Worm (Caenorhabditis elegans) whole organism, late embryonic: ENCODE results near the gene srt-43.

Experiments used
- C38D4.7 ChIP-seq: fragments of 200-800 bp; sonication (Bioruptor generic); optimal IDR thresholded peaks from 2 replicates; lab custom pipeline; 2018; ENCODE audit warnings: mild to moderate bottlenecking, missing genetic modification characterization, moderate library complexity, missing compliant biosample characterization
- F13H6.1 ChIP-seq: sonication (generic microtip); optimal IDR thresholded peaks from 2 replicates; lab custom pipeline; 2016; ENCODE audit warnings: missing genetic modification characterization, missing compliant biosample characterization
- K02D7.2 ChIP-seq: sonication (generic microtip); optimal IDR thresholded peaks from 2 replicates; lab custom pipeline; 2017; ENCODE audit warnings: mild to moderate bottlenecking, missing genetic modification characterization, missing compliant biosample characterization
- K09A11.1 ChIP-seq: sonication (generic microtip); optimal IDR thresholded peaks from 2 replicates; lab custom pipeline; 2017; ENCODE audit warnings: antibody characterized with exemption, mild to moderate bottlenecking, missing genetic modification characterization, missing compliant biosample characterization; ENCODE audit not compliant: insufficient read depth
- Y22D7AL.16 ChIP-seq: sonication (generic microtip); optimal IDR thresholded peaks from 2 replicates; lab custom pipeline; 2016; ENCODE audit warnings: missing genetic modification characterization, missing compliant biosample characterization
- ama-1 ChIP-seq: fragments of 150-350 bp; optimal IDR thresholded peaks from 2 replicates; lab custom pipeline; 2014
- ceh-14 ChIP-seq: sonication (generic microtip); optimal IDR thresholded peaks from 2 replicates; lab custom pipeline; 2016; ENCODE audit warnings: missing genotype, missing genetic modification characterization, missing compliant biosample characterization
- ceh-22 ChIP-seq: sonication (generic microtip); optimal IDR thresholded peaks from 2 replicates; lab custom pipeline; 2017; ENCODE audit warnings: missing biosample characterization, missing genetic modification characterization
- ceh-31 ChIP-seq: sonication (generic microtip); optimal IDR thresholded peaks from 2 replicates; lab custom pipeline; 2016; ENCODE audit warnings: missing genetic modification characterization, missing compliant biosample characterization
- ceh-48 ChIP-seq: sonication (generic microtip); optimal IDR thresholded peaks from 2 replicates; lab custom pipeline; 2016; ENCODE audit warnings: missing genetic modification characterization, inconsistent platforms, missing compliant biosample characterization
- ceh-6 ChIP-seq: fragments of 200-800 bp; sonication (Bioruptor generic); optimal IDR thresholded peaks from 2 replicates; lab custom pipeline; 2018; ENCODE audit warnings: mild to moderate bottlenecking, missing genetic modification characterization, missing compliant biosample characterization
- ceh-9 ChIP-seq: sonication (generic microtip); optimal IDR thresholded peaks from 2 replicates; lab custom pipeline; 2016; ENCODE audit warnings: mild to moderate bottlenecking, missing genetic modification characterization, inconsistent platforms, missing compliant biosample characterization
- che-1 ChIP-seq: sonication (generic microtip); optimal IDR thresholded peaks from 2 replicates; lab custom pipeline; 2016; ENCODE audit warnings: mild to moderate bottlenecking, missing genetic modification characterization, missing compliant biosample characterization
- elt-2 ChIP-seq: sonication (generic microtip); optimal IDR thresholded peaks from 2 replicates; lab custom pipeline; 2016; ENCODE audit warnings: missing genetic modification reagents, missing genetic modification characterization, missing compliant biosample characterization
- elt-4 ChIP-seq: sonication (generic microtip); optimal IDR thresholded peaks from 2 replicates; lab custom pipeline; 2016; ENCODE audit warnings: missing genetic modification characterization, missing compliant biosample characterization
- ets-4 ChIP-seq: sonication (generic microtip); optimal IDR thresholded peaks from 2 replicates; lab custom pipeline; 2016; ENCODE audit warnings: missing genetic modification characterization, missing compliant biosample characterization
- eyg-1 ChIP-seq: sonication (generic microtip); optimal IDR thresholded peaks from 2 replicates; lab custom pipeline; 2016; ENCODE audit warnings: missing genotype, missing genetic modification characterization, missing compliant biosample characterization
- fkh-10 ChIP-seq: fragments of 150-350 bp; optimal IDR thresholded peaks from 2 replicates; lab custom pipeline; 2014; ENCODE audit warnings: missing biosample characterization, missing genetic modification reagents, missing genetic modification characterization
- fkh-6 ChIP-seq: sonication (generic microtip); optimal IDR thresholded peaks from 2 replicates; lab custom pipeline; 2016; ENCODE audit warnings: missing genetic modification characterization, missing compliant biosample characterization
- gmeb-2 ChIP-seq: sonication (generic microtip); optimal IDR thresholded peaks from 2 replicates; lab custom pipeline; 2016; ENCODE audit warnings: missing genetic modification characterization, inconsistent platforms, missing compliant biosample characterization
- hlh-8 ChIP-seq: sonication (generic microtip); optimal IDR thresholded peaks from 2 replicates; lab custom pipeline; 2016; ENCODE audit warnings: missing genotype, missing genetic modification characterization, missing compliant biosample characterization
- lim-6 ChIP-seq: sonication (generic microtip); optimal IDR thresholded peaks from 2 replicates; lab custom pipeline; 2016; ENCODE audit warnings: missing genetic modification characterization, missing compliant biosample characterization
- mec-3 ChIP-seq: sonication (generic microtip); optimal IDR thresholded peaks from 2 replicates; lab custom pipeline; 2016; ENCODE audit warnings: borderline replicate concordance, missing genetic modification characterization, missing compliant biosample characterization
- nfya-1 ChIP-seq: sonication (generic microtip); optimal IDR thresholded peaks from 2 replicates; lab custom pipeline; 2017; ENCODE audit warnings: missing genetic modification characterization, mild to moderate bottlenecking, missing compliant biosample characterization, antibody characterized with exemption, moderate library complexity
- nhr-11 ChIP-seq: fragments of 150-350 bp; optimal IDR thresholded peaks from 2 replicates; lab custom pipeline; 2014; ENCODE audit warnings: missing biosample characterization, missing genetic modification characterization
- nhr-232 ChIP-seq: sonication (generic microtip); optimal IDR thresholded peaks from 2 replicates; lab custom pipeline; 2016; ENCODE audit warnings: missing genetic modification characterization, missing compliant biosample characterization
- pag-3 ChIP-seq: sonication (generic microtip); optimal IDR thresholded peaks from 2 replicates; lab custom pipeline; 2016; ENCODE audit warnings: missing compliant biosample characterization, missing genetic modification characterization, borderline replicate concordance
- pat-9 ChIP-seq: fragments of 200-800 bp; sonication (Bioruptor generic); optimal IDR thresholded peaks from 2 replicates; lab custom pipeline; 2018; ENCODE audit warnings: mild to moderate bottlenecking, missing genetic modification characterization, moderate library complexity, missing compliant biosample characterization
- pax-1 ChIP-seq: fragments of 150-350 bp; optimal IDR thresholded peaks from 2 replicates; lab custom pipeline; 2014; ENCODE audit warnings: missing biosample characterization, missing genetic modification characterization
- pqm-1 ChIP-seq: sonication (generic microtip); optimal IDR thresholded peaks from 2 replicates; lab custom pipeline; 2016; ENCODE audit warnings: missing genetic modification characterization, missing compliant biosample characterization
- ref-2 ChIP-seq: sonication (generic microtip); optimal IDR thresholded peaks from 2 replicates; lab custom pipeline; 2016; ENCODE audit warnings: missing genetic modification characterization, missing compliant biosample characterization
- rnt-1 ChIP-seq: sonication (generic microtip); optimal IDR thresholded peaks from 2 replicates; lab custom pipeline; 2016; ENCODE audit warnings: missing genetic modification characterization, missing compliant biosample characterization
- sox-2 ChIP-seq: fragments of 200-800 bp; sonication (Bioruptor generic); IDR thresholded peaks from 2 replicates; pipeline ENCODE4 v1.3.6; 2022; ENCODE audit warnings: missing genetic modification reagents, missing genetic modification characterization, missing compliant biosample characterization
- sox-4 ChIP-seq: sonication (generic microtip); optimal IDR thresholded peaks from 2 replicates; lab custom pipeline; 2017; ENCODE audit warnings: mild to moderate bottlenecking, missing genetic modification characterization, inconsistent platforms, missing compliant biosample characterization
- syd-9 ChIP-seq: sonication (generic microtip); optimal IDR thresholded peaks from 2 replicates; lab custom pipeline; 2016; ENCODE audit warnings: mild to moderate bottlenecking, missing genetic modification characterization, moderate library complexity, missing compliant biosample characterization
- tbx-2 ChIP-seq: sonication (generic microtip); optimal IDR thresholded peaks from 2 replicates; lab custom pipeline; 2016; ENCODE audit warnings: missing genetic modification characterization, missing compliant biosample characterization
- tbx-7 ChIP-seq: sonication (generic microtip); optimal IDR thresholded peaks from 2 replicates; lab custom pipeline; 2016; ENCODE audit warnings: missing genotype, missing genetic modification characterization, missing compliant biosample characterization
- ttx-3 ChIP-seq: sonication (generic microtip); optimal IDR thresholded peaks from 2 replicates; lab custom pipeline; 2016; ENCODE audit warnings: missing genetic modification reagents, missing genetic modification characterization, missing compliant biosample characterization
- unc-42 ChIP-seq: sonication (generic microtip); optimal IDR thresholded peaks from 2 replicates; lab custom pipeline; 2016; ENCODE audit warnings: missing genotype, missing genetic modification characterization, missing compliant biosample characterization
- zip-5 ChIP-seq: sonication (generic microtip); optimal IDR thresholded peaks from 2 replicates; lab custom pipeline; 2016; ENCODE audit warnings: missing genetic modification characterization, missing compliant biosample characterization

The srt-43 gene

ce11 chrV:12768946-12769345 is at the start of gene srt-43:
TSS of gene srt-43 (plus strand) at chrV:12769246.
- TF ChIP-seq fkh-6, result no peak
- TF ChIP-seq K09A11.1 (tag; lab: Kevin White, UChicago), result no peak

ce11 chrV:12719713-12720112 is 49.3 kb upstream of the srt-43 start, which contains the start of gene R11D1.7:
TSS of gene R11D1.7 (plus strand) at chrV:12720013.
- no peak for TF ChIP-seq zip-5 (tag; lab: Kevin White, UChicago)
- no peak for TF ChIP-seq ceh-22
- no peak for TF ChIP-seq ama-1 (lab: Kevin White, UChicago)
- no peak for TF ChIP-seq elt-4
- no peak for TF ChIP-seq gmeb-2
- no peak for TF ChIP-seq ref-2 (tag; lab: Kevin White, UChicago)
- TF ChIP-seq ets-4, result no peak
- TF ChIP-seq sox-4 (tag; lab: Kevin White, UChicago), result no peak
- no peak for TF ChIP-seq Y22D7AL.16
- TF ChIP-seq K02D7.2, result no peak
- TF ChIP-seq pqm-1, result no peak
- no peak for TF ChIP-seq eyg-1 (tag; lab: Kevin White, UChicago)
- no peak for TF ChIP-seq pat-9

- TF ChIP-seq nhr-11 (tag; lab: Kevin White, UChicago), result no peak
- TF ChIP-seq ceh-6 (GFP tag; lab: Kevin White, UChicago), result no peak
- no peak for TF ChIP-seq ceh-9 (tag; lab: Kevin White, UChicago)
- TF ChIP-seq ceh-48 (tag; lab: Kevin White, UChicago), result no peak
- TF ChIP-seq pag-3 (tag; lab: Kevin White, UChicago), result no peak
- no peak for TF ChIP-seq ceh-14 (tag; lab: Kevin White, UChicago)
- no peak for TF ChIP-seq ceh-22
- no peak for TF ChIP-seq ttx-3 (tag; lab: Kevin White, UChicago)
- no peak for TF ChIP-seq K02D7.2
- no peak for TF ChIP-seq nhr-232
- TF ChIP-seq pat-9, result no peak
- TF ChIP-seq fkh-10 (GFP tag; lab: Kevin White, UChicago), result no peak
- TF ChIP-seq pax-1 (tag; lab: Kevin White, UChicago), result no peak
- no peak for TF ChIP-seq che-1 (tag; lab: Kevin White, UChicago)
- TF ChIP-seq unc-42 (tag; lab: Kevin White, UChicago), result no peak
- no peak for TF ChIP-seq Y22D7AL.16
- TF ChIP-seq tbx-2 (tag; lab: Kevin White, UChicago), result no peak
- TF ChIP-seq hlh-8, result no peak
- no peak for TF ChIP-seq rnt-1 (tag; lab: Kevin White, UChicago)
These were observed 43.2 kb upstream of the srt-43 start, which contains the start of gene R11D1.12 for ce11 chrV:12725893-12726292. TSS of gene R11D1.12 (minus strand) at chrV:12725993.

ce11 chrV:12727104-12727637 is 41.9 kb upstream of the srt-43 start, which contains the start of gene R11D1.13:
TSS of gene R11D1.13 (plus strand) at chrV:12727154.
- TF ChIP-seq mec-3 (no peak), lim-6 (no peak), syd-9 (tag; lab: Kevin White, UChicago) (no peak), nfya-1 (tag; lab: Kevin White, UChicago) (no peak), ceh-31 (no peak), elt-2 (tag; lab: Kevin White, UChicago) (no peak), eyg-1 (tag; lab: Kevin White, UChicago) (no peak), F13H6.1 (no peak), ama-1 (lab: Kevin White, UChicago) (no peak), ceh-9 (tag; lab: Kevin White, UChicago) (no peak), tbx-7 (tag; lab: Kevin White, UChicago) (no peak), C38D4.7 (no peak), sox-2 (GFP tag; lab: Robert Waterston, UW) (no peak), pat-9 (no peak)
